Worm (Caenorhabditis elegans) whole organism, L1 larva: Measurements from ENCODE around the gene T10D4.7.
"Not testable (repeated sequence)": the region's sequence is repeated elsewhere in the genome, so short reads cannot be mapped to it uniquely, and the experiment has no call there.

Experiments used
- F16B12.6 ChIP-seq: fragments of 150-350 bp; optimal IDR thresholded peaks from 2 replicates; lab custom pipeline; 2014; ENCODE audit warnings: missing biosample characterization, missing genetic modification characterization
- Y116A8C.19 ChIP-seq: sonication (generic microtip); optimal IDR thresholded peaks from 2 replicates; lab custom pipeline; 2016; ENCODE audit warnings: missing compliant biosample characterization, missing genetic modification characterization, borderline replicate concordance
- aha-1 ChIP-seq: fragments of 150-350 bp; optimal IDR thresholded peaks from 2 replicates; lab custom pipeline; 2014; ENCODE audit warnings: missing biosample characterization, missing genetic modification characterization
- blmp-1 ChIP-seq: fragments of 150-350 bp; optimal IDR thresholded peaks from 2 replicates; lab custom pipeline; 2014; ENCODE audit warnings: missing biosample characterization, missing genetic modification characterization
- ceh-82 ChIP-seq, 3 experiments: fragments of 150-350 bp in 1 of 3; sonication (generic microtip) in 2 of 3; optimal IDR thresholded peaks; 2 replicates each; lab custom pipeline; 2014 to 2017; ENCODE audit warnings: missing biosample characterization in 3 of 3, missing genetic modification characterization in 3 of 3
- ceh-90 ChIP-seq: sonication (generic microtip); optimal IDR thresholded peaks from 2 replicates; lab custom pipeline; 2016; ENCODE audit warnings: missing genetic modification characterization, missing compliant biosample characterization
- dpl-1 ChIP-seq, 3 experiments: fragments of 150-350 bp in 2 of 3; sonication (generic microtip) in 1 of 3; optimal IDR thresholded peaks; 2 replicates each; lab custom pipeline; 2014 to 2017; ENCODE audit warnings: missing biosample characterization in 3 of 3, missing genetic modification characterization in 3 of 3, missing genetic modification reagents in 3 of 3
- dsc-1 ChIP-seq: sonication (generic microtip); optimal IDR thresholded peaks from 2 replicates; lab custom pipeline; 2016; ENCODE audit warnings: mild to moderate bottlenecking, missing genetic modification characterization, missing compliant biosample characterization
- efl-1 ChIP-seq, 4 experiments: fragments of 150-350 bp; optimal IDR thresholded peaks in 3 of 4; peaks in 1 of 4; 1 replicate in 1 of 4; 2 replicates in 3 of 4; lab custom pipeline; 2014; ENCODE audit warnings: missing biosample characterization in 2 of 4, missing genetic modification characterization in 2 of 4, missing genetic modification reagents in 2 of 4
- elt-2 ChIP-seq: sonication (generic microtip); optimal IDR thresholded peaks from 2 replicates; lab custom pipeline; 2016; ENCODE audit warnings: missing genetic modification characterization, mild to moderate bottlenecking, inconsistent platforms, missing compliant biosample characterization, missing genetic modification reagents
- ets-5 ChIP-seq: fragments of 200-800 bp; sonication (Bioruptor generic); IDR thresholded peaks from 2 replicates; pipeline ENCODE4 v1.3.6; 2022; ENCODE audit warnings: missing genetic modification characterization, missing compliant biosample characterization
- hlh-17 ChIP-seq: fragments of 200-800 bp; sonication (Bioruptor generic); optimal IDR thresholded peaks from 2 replicates; lab custom pipeline; 2018; ENCODE audit warnings: missing genetic modification characterization, mild to moderate bottlenecking, missing compliant biosample characterization, moderate library complexity, borderline replicate concordance
- hpl-2 ChIP-seq: fragments of 150-350 bp; optimal IDR thresholded peaks from 2 replicates; lab custom pipeline; 2014; ENCODE audit warnings: missing biosample characterization, missing genetic modification reagents, missing genetic modification characterization
- lin-14 ChIP-seq: fragments of 200-800 bp; sonication (Bioruptor generic); optimal IDR thresholded peaks from 2 replicates; lab custom pipeline; 2018; ENCODE audit warnings: mild to moderate bottlenecking, missing genetic modification characterization, moderate library complexity, missing compliant biosample characterization
- lin-35 ChIP-seq, 2 experiments: fragments of 150-350 bp; optimal IDR thresholded peaks; 2 replicates each; lab custom pipeline; 2014; ENCODE audit warnings: missing biosample characterization in 2 of 2, missing genetic modification characterization in 2 of 2, missing genetic modification reagents in 2 of 2
- lsy-2 ChIP-seq, 2 experiments: fragments of 150-350 bp; optimal IDR thresholded peaks; 2 replicates each; lab custom pipeline; 2014; ENCODE audit warnings: missing biosample characterization in 2 of 2, missing genetic modification characterization in 2 of 2
- mab-9 ChIP-seq: fragments of 200-800 bp; sonication (Bioruptor generic); IDR thresholded peaks from 2 replicates; pipeline ENCODE4 v1.3.6; 2022; ENCODE audit warnings: missing genetic modification reagents, missing genetic modification characterization, missing compliant biosample characterization
- mdl-1 ChIP-seq, 2 experiments: fragments of 150-350 bp; optimal IDR thresholded peaks; 2 replicates each; lab custom pipeline; 2014 to 2017; ENCODE audit warnings: missing biosample characterization in 2 of 2, missing genetic modification characterization in 2 of 2, inconsistent platforms in 1 of 2
- mep-1 ChIP-seq: fragments of 150-350 bp; optimal IDR thresholded peaks from 2 replicates; lab custom pipeline; 2014; ENCODE audit warnings: missing biosample characterization, missing genetic modification characterization
- nhr-20 ChIP-seq: sonication (generic microtip); optimal IDR thresholded peaks from 2 replicates; lab custom pipeline; 2016; ENCODE audit warnings: mild to moderate bottlenecking, missing genetic modification characterization, missing compliant biosample characterization
- nhr-28 ChIP-seq: fragments of 150-350 bp; optimal IDR thresholded peaks from 2 replicates; lab custom pipeline; 2014; ENCODE audit warnings: missing biosample characterization, missing genetic modification characterization
- nhr-76 ChIP-seq: sonication (generic microtip); optimal IDR thresholded peaks from 2 replicates; lab custom pipeline; 2017; ENCODE audit warnings: missing biosample characterization, missing genetic modification characterization
- nhr-85 ChIP-seq: sonication (generic microtip); peaks from one replicate; lab custom pipeline; 2016; ENCODE audit warnings: missing genetic modification characterization, inconsistent platforms, missing compliant biosample characterization
- pag-3 ChIP-seq: sonication (generic microtip); optimal IDR thresholded peaks from 2 replicates; lab custom pipeline; 2017; ENCODE audit warnings: missing genetic modification characterization, mild to moderate bottlenecking, missing compliant biosample characterization, antibody characterized with exemption, borderline replicate concordance; ENCODE audit not compliant: insufficient read depth
- pax-3 ChIP-seq: fragments of 200-800 bp; sonication (Bioruptor generic); optimal IDR thresholded peaks from 2 replicates; lab custom pipeline; 2018; ENCODE audit warnings: mild to moderate bottlenecking, missing genetic modification characterization, moderate library complexity, missing compliant biosample characterization
- rnt-1 ChIP-seq: sonication (generic microtip); optimal IDR thresholded peaks from 2 replicates; lab custom pipeline; 2016; ENCODE audit warnings: mild to moderate bottlenecking, missing genetic modification characterization, moderate library complexity, missing compliant biosample characterization
- skn-1 ChIP-seq: fragments of 150-350 bp; optimal IDR thresholded peaks from 2 replicates; lab custom pipeline; 2014; ENCODE audit warnings: missing biosample characterization, missing genetic modification characterization
- snpc-4 ChIP-seq: fragments of 150-350 bp; optimal IDR thresholded peaks from 2 replicates; lab custom pipeline; 2014; ENCODE audit warnings: missing biosample characterization, missing genetic modification characterization
- snu-23 ChIP-seq: sonication (generic microtip); optimal IDR thresholded peaks from 2 replicates; lab custom pipeline; 2016; ENCODE audit warnings: missing genetic modification characterization, missing compliant biosample characterization
- sptf-1 ChIP-seq: fragments of 150-350 bp; optimal IDR thresholded peaks from 2 replicates; lab custom pipeline; 2014; ENCODE audit warnings: missing biosample characterization, missing genetic modification characterization
- swsn-7 ChIP-seq: sonication (generic microtip); optimal IDR thresholded peaks from 2 replicates; lab custom pipeline; 2016; ENCODE audit warnings: missing genetic modification characterization, missing compliant biosample characterization
- unc-30 ChIP-seq: sonication (generic microtip); optimal IDR thresholded peaks from 2 replicates; lab custom pipeline; 2017; ENCODE audit warnings: missing biosample characterization, missing genetic modification characterization
- unc-98 ChIP-seq: fragments of 200-800 bp; sonication (Bioruptor generic); IDR thresholded peaks from 2 replicates; pipeline ENCODE4 v1.3.6; 2022; ENCODE audit warnings: missing genetic modification characterization, missing compliant biosample characterization
- vab-15 ChIP-seq: sonication (generic microtip); optimal IDR thresholded peaks from 2 replicates; lab custom pipeline; 2017; ENCODE audit warnings: missing genotype, mild to moderate bottlenecking, missing genetic modification characterization, missing compliant biosample characterization

The T10D4.7 gene

DNA sequence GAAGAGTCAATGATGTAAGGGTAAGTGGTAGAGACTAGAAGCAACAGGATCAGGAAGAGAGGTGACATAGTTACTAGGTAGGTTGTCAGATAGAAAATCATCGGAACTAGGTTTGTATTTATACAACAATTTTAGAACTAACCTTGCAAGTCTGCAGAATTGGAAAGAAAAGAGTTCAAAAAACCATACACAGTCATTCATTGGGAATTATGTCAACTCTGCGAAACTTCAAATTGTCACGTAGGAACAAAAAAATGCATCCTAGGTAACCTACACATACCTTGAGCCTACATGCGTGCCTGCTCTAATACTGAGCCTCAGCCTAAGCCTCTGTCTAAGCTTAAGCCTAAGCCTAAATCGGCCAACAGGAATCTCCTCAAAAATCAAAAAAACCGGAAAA, 8.8 kb downstream of the T10D4.7 start, which contains the start of gene ins-19:
TSS of gene ins-19 (minus strand) at position 101 of the 400 bp plus-strand sequence.
- TF ChIP-seq unc-30 = no peak
- no peak for TF ChIP-seq dsc-1 (tag; lab: Kevin White, UChicago)
- no peak for TF ChIP-seq aha-1 (tag; lab: Kevin White, UChicago)
- no peak for TF ChIP-seq lin-14 (GFP tag; lab: Kevin White, UChicago)
- no peak for TF ChIP-seq sptf-1
- TF ChIP-seq Y116A8C.19 (tag; lab: Kevin White, UChicago) = no peak
- TF ChIP-seq pag-3 (tag; lab: Kevin White, UChicago) = no peak
- TF ChIP-seq mab-9 (GFP tag; lab: Robert Waterston, UW) = no peak

DNA sequence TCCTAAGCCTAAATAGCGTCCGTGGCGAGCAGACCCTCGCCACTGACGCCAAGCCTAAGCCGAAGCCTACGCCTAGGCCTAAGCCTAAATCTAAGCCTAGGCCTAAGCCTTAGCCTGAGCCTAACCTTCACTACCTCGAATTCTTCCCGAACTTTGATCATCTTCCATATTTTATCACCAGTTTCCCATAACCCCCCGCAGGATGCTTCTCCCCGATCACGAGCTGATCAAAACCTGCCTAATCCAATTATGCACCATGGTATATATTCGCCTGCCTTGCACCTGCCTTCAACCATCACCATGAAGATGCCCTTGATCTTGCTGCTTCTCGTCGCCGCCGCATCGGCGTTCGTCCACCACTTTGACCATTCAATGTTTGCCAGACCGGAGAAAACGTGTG, 9.2 kb downstream of the T10D4.7 start, which contains the start of gene ins-31:
TSS of gene ins-31 (plus strand) at position 301 of the 400 bp plus-strand sequence.
- TF ChIP-seq dpl-1 (GFP tag; optimal IDR thresholded peaks at IDR 0.05; lab: Kevin White, UChicago); pax-3 (tag; lab: Kevin White, UChicago); lin-14 (GFP tag; lab: Kevin White, UChicago): not testable (repeated sequence)

DNA sequence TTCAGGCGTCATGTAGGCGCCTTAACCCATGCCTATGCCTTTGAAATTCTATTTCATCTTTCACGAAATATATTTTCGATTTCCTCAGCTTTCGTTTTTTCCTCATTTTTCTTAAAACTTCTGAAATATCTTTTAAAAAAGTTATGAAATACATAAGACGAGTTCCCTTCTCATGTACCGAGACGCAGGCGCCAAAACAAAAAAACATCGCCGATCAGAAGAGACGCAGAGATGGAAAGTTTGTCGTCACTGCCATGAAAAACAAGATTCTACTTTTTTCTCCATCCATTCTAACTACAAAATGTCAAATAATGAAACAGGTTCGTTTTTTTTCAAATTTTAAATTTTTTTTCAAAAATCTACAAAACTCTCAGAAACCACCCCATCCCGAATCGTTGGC, 11.4 kb downstream of the T10D4.7 start, which contains the start of gene chil-24:
TSS of gene chil-24 (plus strand) at position 156 of the 400 bp plus-strand sequence.
- TF ChIP-seq unc-98 (GFP tag; lab: Robert Waterston, UW) (no peak), ets-5 (GFP tag; lab: Robert Waterston, UW) (no peak), elt-2 (no peak), hpl-2 (peak; percentile 12), nhr-85 (tag; lab: Kevin White, UChicago) (peak; percentile 77), vab-15 (tag; lab: Kevin White, UChicago) (no peak), snu-23 (GFP tag; lab: Kevin White, UChicago) (peak; percentile 44), F16B12.6 (tag; lab: Kevin White, UChicago) (peak; percentile 13), dpl-1 (GFP tag; optimal IDR thresholded peaks at IDR 0.05; lab: Kevin White, UChicago) (peak in 2 of 3 experiments; percentile 9 to 11), skn-1 (tag; lab: Kevin White, UChicago) (peak; percentile 45), rnt-1 (tag; lab: Kevin White, UChicago) (peak; percentile 61), blmp-1 (tag; lab: Kevin White, UChicago) (peak; percentile 21), lin-35 (GFP tag; optimal IDR thresholded peaks at IDR 0.05; lab: Kevin White, UChicago) (peak in 1 of 2 experiments; percentile 59), mdl-1 (tag; optimal IDR thresholded peaks at IDR 0.05; lab: Kevin White, UChicago) (peak in 1 of 2 experiments; percentile 16), nhr-20 (tag; lab: Kevin White, UChicago) (peak; percentile 53), ceh-82 (tag; optimal IDR thresholded peaks at IDR 0.05; lab: Kevin White, UChicago) (no peak), hlh-17 (no peak), ceh-90 (tag; lab: Kevin White, UChicago) (no peak), swsn-7 (tag; lab: Kevin White, UChicago) (peak; percentile 5), mep-1 (tag; lab: Kevin White, UChicago) (peak; percentile 33), lsy-2 (tag; optimal IDR thresholded peaks at IDR 0.05; lab: Kevin White, UChicago) (peak in 1 of 2 experiments; percentile 36), efl-1 (optimal IDR thresholded peaks at IDR 0.05; lab: Kevin White, UChicago) (peak; percentile 56 to 68), efl-1 (GFP tag; optimal IDR thresholded peaks at IDR 0.05 in 1 of 2; lab: Kevin White, UChicago) (peak; percentile 14 to 92), snpc-4 (tag; lab: Kevin White, UChicago) (peak; percentile 16)

DNA sequence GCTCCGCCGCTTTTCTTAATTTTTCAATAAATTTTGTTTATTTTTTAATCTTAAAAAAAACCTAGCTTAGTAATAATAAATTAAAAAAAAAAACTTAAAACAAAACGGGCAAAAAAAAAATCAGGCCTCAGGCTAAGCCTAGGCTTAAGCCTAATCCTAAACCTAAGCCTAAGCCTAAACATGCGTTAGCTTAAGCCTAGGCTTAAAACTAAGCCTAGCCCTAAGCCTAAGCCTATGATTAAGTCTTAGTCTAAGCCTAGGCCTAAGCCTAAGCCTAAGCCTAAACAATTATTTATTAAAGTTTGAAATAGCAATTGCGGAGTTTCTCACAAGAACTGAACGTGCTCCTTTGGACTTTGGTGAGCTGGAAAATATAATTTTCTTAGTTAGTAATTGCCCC, 17.7 kb downstream of the T10D4.7 start:
- TF ChIP-seq nhr-76 (tag; lab: Kevin White, UChicago) (no peak), ets-5 (GFP tag; lab: Robert Waterston, UW) (no peak), nhr-28 (tag; lab: Kevin White, UChicago) (no peak), pag-3 (tag; lab: Kevin White, UChicago) (no peak), efl-1 (optimal IDR thresholded peaks at IDR 0.05; lab: Kevin White, UChicago) (no peak), efl-1 (GFP tag; optimal IDR thresholded peaks at IDR 0.05 in 1 of 2; lab: Kevin White, UChicago) (no peak)
